Worm (Caenorhabditis elegans) whole organism, mixed stage, embryonic: Measurements from ENCODE around the gene rpy-1.

Source experiments
- M03D4.4 ChIP-seq: sonication (generic microtip); optimal IDR thresholded peaks from 2 replicates; lab custom pipeline; 2017; ENCODE audit warnings: mild to moderate bottlenecking, missing genetic modification characterization, missing compliant biosample characterization
- bed-3 ChIP-seq: fragments of 200-800 bp; sonication (Bioruptor generic); optimal IDR thresholded peaks from 3 replicates; lab custom pipeline; 2018; ENCODE audit warnings: mild to moderate bottlenecking, missing genetic modification characterization, moderate library complexity, missing compliant biosample characterization
- blmp-1 ChIP-seq: fragments of 150-350 bp; optimal IDR thresholded peaks from 2 replicates; lab custom pipeline; 2014; ENCODE audit warnings: missing biosample characterization, missing genetic modification characterization
- ceh-39 ChIP-seq: fragments of 150-350 bp; optimal IDR thresholded peaks from 2 replicates; lab custom pipeline; 2014; ENCODE audit warnings: missing biosample characterization, missing genetic modification characterization
- ceh-83 ChIP-seq: fragments of 200-800 bp; sonication (Bioruptor generic); optimal IDR thresholded peaks from 2 replicates; lab custom pipeline; 2018; ENCODE audit warnings: mild to moderate bottlenecking, missing genetic modification characterization, missing compliant biosample characterization
- ces-1 ChIP-seq: fragments of 150-350 bp; optimal IDR thresholded peaks from 2 replicates; lab custom pipeline; 2014; ENCODE audit warnings: missing biosample characterization, missing genetic modification reagents, missing genetic modification characterization
- cnd-1 ChIP-seq: fragments of 200-800 bp; sonication (Bioruptor generic); optimal IDR thresholded peaks from 2 replicates; lab custom pipeline; 2018; ENCODE audit warnings: mild to moderate bottlenecking, missing genetic modification characterization, missing compliant biosample characterization
- drap-1 ChIP-seq: fragments of 200-800 bp; sonication (Bioruptor generic); optimal IDR thresholded peaks from 3 replicates; lab custom pipeline; 2018; ENCODE audit warnings: mild to moderate bottlenecking, missing genetic modification characterization, missing compliant biosample characterization
- elt-1 ChIP-seq: sonication (generic microtip); optimal IDR thresholded peaks from 2 replicates; lab custom pipeline; 2017; ENCODE audit warnings: missing genetic modification characterization, mild to moderate bottlenecking, missing compliant biosample characterization, antibody characterized with exemption, moderate library complexity, borderline replicate concordance; ENCODE audit not compliant: insufficient read depth
- elt-3 ChIP-seq: fragments of 150-350 bp; optimal IDR thresholded peaks from 2 replicates; lab custom pipeline; 2014; ENCODE audit warnings: missing biosample characterization, missing genetic modification characterization
- flh-1 ChIP-seq: fragments of 200-800 bp; sonication (Bioruptor generic); optimal IDR thresholded peaks from 2 replicates; lab custom pipeline; 2018; ENCODE audit warnings: mild to moderate bottlenecking, missing genetic modification characterization, moderate library complexity, missing compliant biosample characterization
- ham-2 ChIP-seq: fragments of 200-800 bp; sonication (Bioruptor generic); optimal IDR thresholded peaks from 2 replicates; lab custom pipeline; 2018; ENCODE audit warnings: mild to moderate bottlenecking, missing genetic modification characterization, missing compliant biosample characterization
- hlh-1 ChIP-seq: fragments of 150-350 bp; optimal IDR thresholded peaks from 2 replicates; lab custom pipeline; 2014; ENCODE audit warnings: missing biosample characterization, missing genetic modification reagents, missing genetic modification characterization
- lin-32 ChIP-seq: fragments of 200-800 bp; sonication (Bioruptor generic); optimal IDR thresholded peaks from 2 replicates; lab custom pipeline; 2018; ENCODE audit warnings: mild to moderate bottlenecking, missing genetic modification characterization, missing compliant biosample characterization
- lsy-2 ChIP-seq: fragments of 150-350 bp; optimal IDR thresholded peaks from 2 replicates; lab custom pipeline; 2014; ENCODE audit warnings: missing biosample characterization, missing genetic modification characterization
- mab-5 ChIP-seq: fragments of 150-350 bp; optimal IDR thresholded peaks from 2 replicates; lab custom pipeline; 2014; ENCODE audit warnings: missing biosample characterization, missing genetic modification characterization
- mep-1 ChIP-seq: fragments of 150-350 bp; optimal IDR thresholded peaks from 2 replicates; lab custom pipeline; 2017; ENCODE audit warnings: missing biosample characterization, missing genetic modification reagents, missing genetic modification characterization, inconsistent platforms
- mls-2 ChIP-seq: sonication (generic microtip); optimal IDR thresholded peaks from 2 replicates; lab custom pipeline; 2016; ENCODE audit warnings: mild to moderate bottlenecking, missing genetic modification characterization, moderate library complexity, missing compliant biosample characterization
- nhr-12 ChIP-seq: fragments of 150-350 bp; optimal IDR thresholded peaks from 2 replicates; lab custom pipeline; 2014; ENCODE audit warnings: missing biosample characterization, missing genetic modification characterization
- nhr-2 ChIP-seq: fragments of 150-350 bp; optimal IDR thresholded peaks from 2 replicates; lab custom pipeline; 2014; ENCODE audit warnings: missing biosample characterization, missing genetic modification characterization
- nhr-76 ChIP-seq: sonication (generic microtip); optimal IDR thresholded peaks from 2 replicates; lab custom pipeline; 2017; ENCODE audit warnings: missing biosample characterization, missing genetic modification characterization
- pha-4 ChIP-seq: fragments of 150-350 bp; optimal IDR thresholded peaks from 2 replicates; lab custom pipeline; 2018; ENCODE audit warnings: missing biosample characterization, missing genetic modification reagents, missing genetic modification characterization
- sptf-1 ChIP-seq: sonication (generic microtip); optimal IDR thresholded peaks from 2 replicates; lab custom pipeline; 2017; ENCODE audit warnings: mild to moderate bottlenecking, missing genetic modification characterization, moderate library complexity, missing compliant biosample characterization
- tbx-8 ChIP-seq: fragments of 200-800 bp; sonication (Bioruptor generic); optimal IDR thresholded peaks from 2 replicates; lab custom pipeline; 2018; ENCODE audit warnings: mild to moderate bottlenecking, missing genetic modification characterization, moderate library complexity, missing compliant biosample characterization
- unc-120 ChIP-seq: sonication (generic microtip); optimal IDR thresholded peaks from 2 replicates; lab custom pipeline; 2017; ENCODE audit warnings: missing genetic modification characterization, missing compliant biosample characterization; ENCODE audit not compliant: poor library complexity, severe bottlenecking
- unc-39 ChIP-seq: fragments of 150-350 bp; optimal IDR thresholded peaks from 2 replicates; lab custom pipeline; 2014; ENCODE audit warnings: missing biosample characterization, missing genetic modification characterization
- unc-62 ChIP-seq: fragments of 150-350 bp; optimal IDR thresholded peaks from 2 replicates; lab custom pipeline; 2014; ENCODE audit warnings: missing biosample characterization, missing genetic modification reagents, missing genetic modification characterization
- zip-8 ChIP-seq: fragments of 150-350 bp; optimal IDR thresholded peaks from 2 replicates; lab custom pipeline; 2014; ENCODE audit warnings: missing biosample characterization, missing genetic modification characterization
- ztf-11 ChIP-seq: fragments of 150-350 bp; optimal IDR thresholded peaks from 2 replicates; lab custom pipeline; 2014; ENCODE audit warnings: missing biosample characterization, missing genetic modification characterization

rpy-1 gene

ce11 chrII:6726814-6727213, 21.4 kb upstream of the rpy-1 start:
- TF ChIP-seq ces-1 (GFP tag; lab: Kevin White, UChicago) (peak; percentile 11), unc-62 (peak; percentile 61), cnd-1 (tag; lab: Kevin White, UChicago) (no peak)

DNA sequence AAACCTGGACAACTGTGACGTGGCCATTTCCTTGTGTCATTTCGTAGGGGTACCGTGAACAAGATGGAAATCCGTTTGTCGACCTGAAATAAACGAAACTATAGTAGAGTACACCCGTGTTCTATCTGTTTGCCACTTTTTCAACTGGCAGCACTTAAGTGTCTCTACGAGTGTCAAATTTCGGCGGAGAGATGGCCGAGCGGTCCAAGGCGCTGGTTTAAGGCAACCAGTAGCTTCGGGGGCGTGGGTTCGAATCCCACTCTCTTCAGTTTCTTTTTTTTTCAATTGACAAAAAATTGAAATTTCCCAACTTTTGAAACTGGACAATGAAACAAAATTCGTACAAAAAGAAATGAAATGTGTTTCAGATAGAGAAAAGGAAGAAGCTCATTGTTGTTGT, 16.1 kb upstream of the rpy-1 start:
- TF ChIP-seq sptf-1, result peak; percentile 42
- no peak for TF ChIP-seq zip-8 (tag; lab: Kevin White, UChicago)
- peak; percentile 30 for TF ChIP-seq drap-1
- no peak for TF ChIP-seq pha-4 (tag; lab: Kevin White, UChicago)
- TF ChIP-seq ztf-11 (tag; lab: Kevin White, UChicago), result no peak
- TF ChIP-seq elt-3 (tag; lab: Kevin White, UChicago), result no peak
- TF ChIP-seq lsy-2 (tag; lab: Kevin White, UChicago), result no peak
- peak; percentile 52 for TF ChIP-seq M03D4.4 (tag; lab: Kevin White, UChicago)
- TF ChIP-seq ham-2 (GFP tag; lab: Kevin White, UChicago), result no peak
- no peak for TF ChIP-seq ceh-39 (tag; lab: Kevin White, UChicago)
- TF ChIP-seq hlh-1 (tag; lab: Kevin White, UChicago), result no peak
- peak; percentile 34 for TF ChIP-seq bed-3 (GFP tag; lab: Kevin White, UChicago)
- TF ChIP-seq flh-1 (GFP tag; lab: Kevin White, UChicago), result no peak
- TF ChIP-seq ceh-83 (GFP tag; lab: Kevin White, UChicago), result no peak
- TF ChIP-seq unc-39 (tag; lab: Kevin White, UChicago), result peak; percentile 48
- TF ChIP-seq mep-1, result peak; percentile 5
- no peak for TF ChIP-seq lin-32
- TF ChIP-seq nhr-2 (tag; lab: Kevin White, UChicago), result no peak
- TF ChIP-seq cnd-1 (tag; lab: Kevin White, UChicago), result no peak
- no peak for TF ChIP-seq nhr-12 (tag; lab: Kevin White, UChicago)
- TF ChIP-seq unc-120 (tag; lab: Kevin White, UChicago), result peak; percentile 41
- TF ChIP-seq, all 35 proteins: peak for 7

DNA sequence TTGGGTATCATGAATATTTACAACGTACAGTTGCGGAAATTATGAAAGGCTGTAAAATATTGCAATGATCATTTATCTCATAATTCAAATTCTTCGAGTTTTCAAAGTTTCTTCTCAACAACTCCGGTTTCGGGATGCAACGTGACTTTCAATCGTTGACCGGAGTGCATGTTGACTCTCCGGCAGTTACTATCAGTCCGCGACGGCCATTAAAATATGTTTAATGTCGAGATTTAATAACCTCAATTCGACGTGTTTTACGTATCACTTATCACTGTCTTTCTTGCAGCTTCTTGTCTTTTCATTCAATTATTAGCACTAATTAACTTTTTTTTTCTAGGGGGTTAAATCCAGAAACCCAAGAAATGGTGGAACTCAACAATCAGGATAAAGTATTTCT, 12.8 kb upstream of the rpy-1 start, which contains the start of gene tsp-10:
Gene tsp-10 (plus strand): TSS at position 366 of the 400 bp plus-strand sequence.
- no peak for TF ChIP-seq drap-1
- no peak for TF ChIP-seq elt-3 (tag; lab: Kevin White, UChicago)
- TF ChIP-seq lin-32, result no peak
- TF ChIP-seq cnd-1 (tag; lab: Kevin White, UChicago), result no peak
- TF ChIP-seq nhr-76 (tag; lab: Kevin White, UChicago), result no peak
- no peak for TF ChIP-seq unc-39 (tag; lab: Kevin White, UChicago)
- TF ChIP-seq mab-5 (tag; lab: Kevin White, UChicago), result no peak
- TF ChIP-seq, all 35 proteins: peak for 0

ce11 chrII:6716638-6717037, 11.2 kb upstream of the rpy-1 start, which contains the start of the genes T14B4.5 and T14B4.20:
T14B4.5 (plus strand) TSS chrII:6716863.
T14B4.20 (plus strand) TSS chrII:6716901.
- TF ChIP-seq elt-3 (tag; lab: Kevin White, UChicago) (no peak), unc-39 (tag; lab: Kevin White, UChicago) (no peak), mab-5 (tag; lab: Kevin White, UChicago) (no peak), unc-62 (no peak), ham-2 (GFP tag; lab: Kevin White, UChicago) (no peak), lin-32 (no peak), blmp-1 (no peak), zip-8 (tag; lab: Kevin White, UChicago) (no peak), bed-3 (GFP tag; lab: Kevin White, UChicago) (no peak), sptf-1 (no peak), M03D4.4 (tag; lab: Kevin White, UChicago) (no peak), ceh-39 (tag; lab: Kevin White, UChicago) (no peak), tbx-8 (GFP tag; lab: Kevin White, UChicago) (no peak)
- TF ChIP-seq, all 35 proteins: peak for 0

- TF ChIP-seq elt-3 (tag; lab: Kevin White, UChicago) (no peak), lsy-2 (tag; lab: Kevin White, UChicago) (no peak), sptf-1 (no peak), ces-1 (GFP tag; lab: Kevin White, UChicago) (no peak)
Measured at ce11 chrII:6715853-6716252, 10.4 kb upstream of the rpy-1 start.

DNA sequence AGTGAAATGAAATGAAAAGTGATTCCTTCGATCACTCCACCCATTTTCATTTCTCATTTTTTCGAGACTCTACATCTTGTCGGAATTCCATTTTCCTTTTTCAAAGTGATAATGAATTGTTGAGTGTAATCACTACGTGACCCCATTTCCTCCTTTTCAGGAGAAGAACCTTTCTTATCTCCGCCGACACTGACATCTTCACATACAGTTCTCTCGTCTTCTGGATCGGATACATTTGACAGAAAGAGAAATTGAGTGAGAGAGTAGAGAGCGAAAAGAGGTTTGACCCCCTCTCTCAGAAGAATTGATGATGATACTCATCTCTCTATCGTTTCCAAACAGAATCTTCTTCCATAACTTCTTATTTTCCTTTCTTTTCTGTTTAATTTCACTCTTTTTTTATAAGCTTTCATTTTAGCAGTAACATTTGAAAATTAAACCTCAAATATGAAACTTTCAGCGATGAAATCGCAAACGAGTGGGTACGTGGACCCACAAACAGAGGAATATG, 8.4 kb upstream of the rpy-1 start, which contains the start of gene dpy-2:
Gene dpy-2 (plus strand): TSS at position 461 of the 511 bp plus-strand sequence.
- no peak for TF ChIP-seq mls-2
- TF ChIP-seq elt-3 (tag; lab: Kevin White, UChicago), result peak; percentile 34
- TF ChIP-seq elt-1 (tag; lab: Kevin White, UChicago), result peak; percentile 8
- no peak for TF ChIP-seq tbx-8 (GFP tag; lab: Kevin White, UChicago)
- TF ChIP-seq mep-1, result no peak
- peak; percentile 23 for TF ChIP-seq unc-62
- peak; percentile 82 for TF ChIP-seq blmp-1
